Fruit fly (Drosophila melanogaster) whole organism, larva: ENCODE measurements around the gene CG7841.
A peak's percentile ranks its signal among the peaks of the same experiment; 100 is the strongest.

Experiments used
- noc ChIP-seq: fragments of 200-800 bp; sonication (Bioruptor generic); optimal IDR thresholded peaks from 3 replicates; lab custom pipeline; 2019; ENCODE audit warnings: missing biosample characterization, mild to moderate bottlenecking, missing genetic modification characterization, moderate library complexity

The CG7841 gene

DNA sequence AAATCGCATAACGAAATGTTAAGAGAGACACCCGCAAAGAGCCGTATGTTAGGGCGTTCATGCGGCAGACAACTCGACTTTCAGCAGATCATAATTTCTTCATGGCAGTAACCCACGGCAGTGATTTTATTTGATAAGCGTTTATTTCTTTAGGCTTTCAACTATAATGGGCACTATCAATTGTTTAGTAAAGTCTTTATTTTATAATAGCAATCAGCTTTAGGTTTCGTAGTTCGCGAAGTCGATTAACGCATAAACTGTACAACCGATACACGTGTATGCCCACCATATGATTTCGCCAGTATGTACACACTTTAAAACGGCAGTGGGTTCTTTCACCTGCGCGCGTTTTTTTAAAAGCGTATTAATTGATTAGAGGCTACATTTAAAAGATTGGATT lies at the start of gene CG7841:
Gene CG7841, minus strand, starts transcription at position 20 of the 400 bp plus-strand sequence.
- peak; percentile 99 for TF ChIP-seq noc (tag; lab: Kevin White, UChicago)

DNA sequence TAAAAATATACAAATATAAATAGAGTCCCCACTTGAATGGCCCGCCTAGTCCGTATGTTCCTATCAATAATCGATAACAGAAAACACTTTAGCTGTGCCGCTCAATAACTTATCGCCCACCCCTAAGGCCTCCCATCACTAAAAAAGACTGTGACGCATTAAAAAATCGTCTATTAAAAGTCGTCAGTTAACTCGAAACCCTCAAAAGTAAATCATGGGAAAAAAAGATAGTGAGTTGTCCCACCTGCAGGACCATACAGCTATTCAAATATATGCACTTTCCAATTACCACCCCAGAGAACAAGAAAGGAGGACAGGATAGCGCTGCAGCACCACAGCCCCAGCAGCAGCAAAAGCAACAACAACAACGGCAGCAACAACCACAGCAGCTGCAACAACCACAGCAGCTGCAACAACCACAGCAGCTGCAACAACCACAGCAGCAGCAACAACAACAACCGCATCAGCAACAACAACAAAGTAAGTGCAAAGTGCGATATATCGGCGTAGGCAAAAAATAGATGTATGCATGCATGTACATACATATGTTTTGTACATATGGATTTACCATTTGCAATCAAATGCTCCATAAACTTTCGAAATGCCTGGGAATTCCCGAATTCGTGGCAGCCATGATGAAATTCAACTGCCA lies 46.1 kb upstream of the CG7841 start, which contains the start of gene AGO2:
Gene AGO2, plus strand, starts transcription at position 121 of the 652 bp plus-strand sequence.
- no peak for TF ChIP-seq noc (tag; lab: Kevin White, UChicago)

DNA sequence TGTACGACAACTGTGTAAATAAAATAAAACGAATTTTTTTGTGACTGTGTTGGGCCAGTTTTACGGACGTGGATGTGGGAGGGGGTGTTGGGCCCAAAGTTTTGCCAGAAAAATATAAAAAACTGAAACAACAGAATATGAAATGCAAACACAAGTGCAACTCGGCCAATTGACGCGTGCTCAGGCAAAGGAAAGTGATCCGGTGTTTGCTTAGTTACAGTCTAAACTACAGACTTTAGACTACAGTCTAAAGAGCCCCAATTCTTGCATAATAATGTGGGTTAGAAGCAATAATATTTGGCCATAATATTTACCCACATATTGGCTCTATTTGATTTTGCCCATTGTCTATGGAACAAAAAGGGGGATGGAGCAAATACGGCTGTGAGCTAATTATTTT lies 40.8 kb upstream of the CG7841 start:
- TF ChIP-seq noc (tag; lab: Kevin White, UChicago) = peak; percentile 9

DNA sequence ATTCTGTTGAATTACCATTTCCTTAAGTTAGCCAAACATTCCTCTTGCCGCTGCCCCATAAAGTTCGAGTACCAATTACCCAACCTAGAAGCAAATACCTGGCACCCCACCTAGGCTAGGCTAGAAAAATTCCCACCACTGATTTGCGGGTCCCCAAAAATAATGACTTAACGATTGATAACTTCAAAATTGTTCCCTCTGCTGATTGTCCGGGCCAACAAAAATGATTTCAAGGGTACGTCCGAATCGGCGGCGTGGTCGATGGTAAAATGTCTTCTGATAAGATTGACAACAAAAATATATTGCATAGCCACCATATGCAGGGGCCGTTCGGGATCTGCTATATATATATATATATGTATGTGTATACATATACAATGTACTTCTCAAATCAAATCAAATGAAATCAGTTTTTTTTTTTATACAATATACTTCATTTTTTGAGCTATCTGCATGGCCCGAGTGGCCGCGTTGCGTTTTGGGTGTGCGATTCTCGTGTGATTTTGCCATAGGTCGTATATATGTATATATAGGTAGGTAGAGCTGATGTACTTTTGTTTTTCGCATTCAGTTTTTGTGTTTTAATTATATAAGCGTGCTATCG lies 39.2 kb upstream of the CG7841 start:
- TF ChIP-seq noc (tag; lab: Kevin White, UChicago) = no peak

DNA sequence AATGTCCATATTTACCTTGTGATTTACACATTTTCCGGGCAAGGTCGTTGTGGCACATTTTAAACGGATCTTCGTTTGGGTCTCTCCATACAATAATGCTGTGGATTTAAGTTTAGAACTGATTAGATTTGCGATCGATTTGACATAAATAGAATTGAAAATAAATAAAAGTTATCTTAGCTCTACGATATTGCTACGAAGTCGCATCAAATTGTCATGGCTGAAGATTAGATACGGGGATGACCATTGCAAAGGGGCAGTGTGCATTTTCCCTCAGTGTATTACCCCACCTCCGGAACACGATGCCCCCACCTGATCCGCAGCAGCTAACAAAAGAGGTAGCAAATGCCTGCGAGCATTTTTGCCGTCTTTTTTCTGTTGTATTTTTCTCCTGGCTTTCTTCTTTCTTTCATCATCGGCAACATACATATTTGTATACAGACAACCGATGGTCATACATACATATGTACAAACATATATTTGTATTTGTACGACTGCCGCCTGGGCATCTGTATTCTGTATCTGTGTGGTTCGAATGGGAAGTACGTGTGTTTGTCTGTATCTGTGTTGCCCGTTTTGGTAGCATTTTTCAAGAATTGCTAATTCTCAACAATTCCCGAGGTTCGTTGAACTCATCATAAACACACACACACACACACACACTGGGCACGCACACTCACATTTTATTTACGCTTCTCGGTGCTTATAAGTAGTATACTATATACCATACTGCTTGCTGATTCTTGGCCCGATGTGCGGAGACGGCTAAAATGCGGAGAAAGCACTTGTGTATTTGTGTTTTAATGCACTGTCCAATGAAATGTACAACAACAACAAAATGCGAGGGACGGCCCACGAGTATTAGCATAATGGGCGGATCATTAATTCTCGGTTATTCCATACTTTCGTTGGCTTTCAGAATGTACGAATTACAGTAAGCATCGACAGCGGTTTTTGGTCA lies 36.7 kb upstream of the CG7841 start:
- no peak for TF ChIP-seq noc (tag; lab: Kevin White, UChicago)

DNA sequence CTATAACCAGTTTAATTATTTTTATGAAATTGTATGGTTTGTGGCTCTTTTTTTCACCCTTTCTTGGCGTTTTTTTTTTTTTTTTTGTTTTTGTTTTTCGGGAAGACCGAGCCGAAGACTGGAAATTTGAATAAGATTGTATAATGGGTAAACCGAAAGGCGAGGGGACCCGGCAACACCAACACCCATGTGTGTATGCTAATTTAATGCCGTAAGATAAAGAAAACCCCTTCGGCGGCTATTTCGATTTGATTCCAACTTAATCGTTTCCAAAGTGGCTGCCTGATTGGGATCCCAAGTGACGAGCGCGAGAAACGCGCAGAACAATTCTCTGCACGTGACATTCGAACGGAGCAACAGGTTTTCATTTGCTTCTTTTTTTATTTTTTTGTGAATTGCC lies 35.4 kb upstream of the CG7841 start:
- TF ChIP-seq noc (tag; lab: Kevin White, UChicago) = no peak

DNA sequence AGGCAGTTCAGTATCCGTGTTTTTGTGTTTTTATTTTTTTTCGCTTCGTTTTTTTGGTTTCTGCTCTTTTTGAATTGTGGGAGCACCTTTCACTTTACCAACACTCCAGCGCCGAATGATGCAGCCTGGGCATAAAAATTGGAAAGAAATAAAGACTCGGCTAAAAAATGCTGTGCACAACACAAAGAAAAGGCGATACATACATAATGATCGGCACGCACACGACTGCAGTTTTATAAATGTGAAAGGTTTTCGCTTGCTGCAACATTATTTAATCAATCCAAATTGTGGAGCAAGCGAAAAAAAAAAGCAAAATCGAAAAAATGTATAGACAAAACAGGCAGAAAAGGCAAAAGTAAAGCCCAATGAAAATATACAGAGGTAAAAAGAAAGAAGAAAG lies 35.0 kb upstream of the CG7841 start:
- TF ChIP-seq noc (tag; lab: Kevin White, UChicago) = no peak

DNA sequence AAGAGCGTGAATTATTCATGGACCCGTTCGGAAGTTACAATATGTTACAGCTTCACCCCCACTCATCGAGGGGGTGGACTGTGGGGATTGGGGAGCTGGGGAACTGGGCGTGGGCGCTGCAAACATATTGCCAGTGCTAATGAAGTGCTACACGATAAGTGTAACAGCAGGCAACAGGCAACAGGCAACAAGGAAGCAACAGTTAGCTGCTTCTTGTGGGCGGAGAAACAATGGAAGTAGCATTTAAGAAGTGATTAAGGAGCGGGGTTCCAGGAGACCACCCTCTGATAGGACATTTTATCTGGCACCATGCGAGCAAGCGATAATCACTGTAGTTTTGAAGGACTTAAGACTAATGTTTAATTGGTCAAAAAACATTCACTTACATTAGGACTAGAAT lies 33.2 kb upstream of the CG7841 start:
- TF ChIP-seq noc (tag; lab: Kevin White, UChicago) = no peak

DNA sequence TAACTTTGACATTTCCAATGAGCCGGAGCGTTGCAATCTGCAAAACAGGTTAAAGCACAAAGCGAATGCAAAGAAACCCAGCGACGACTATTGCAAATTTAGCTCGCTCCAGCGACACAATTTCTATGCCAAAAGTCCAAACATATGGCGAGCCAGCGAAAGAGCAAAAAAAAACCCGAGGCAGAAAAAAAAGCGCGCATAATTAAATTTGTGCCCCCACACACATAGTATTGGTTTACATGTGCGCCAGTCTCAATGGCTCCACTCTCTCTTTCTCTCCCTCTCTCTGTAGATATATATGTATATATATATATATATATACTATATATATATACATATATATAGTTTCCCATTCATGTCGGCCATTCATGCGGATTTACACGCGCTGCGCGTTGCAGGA lies 32.6 kb upstream of the CG7841 start:
- TF ChIP-seq noc (tag; lab: Kevin White, UChicago) = no peak

DNA sequence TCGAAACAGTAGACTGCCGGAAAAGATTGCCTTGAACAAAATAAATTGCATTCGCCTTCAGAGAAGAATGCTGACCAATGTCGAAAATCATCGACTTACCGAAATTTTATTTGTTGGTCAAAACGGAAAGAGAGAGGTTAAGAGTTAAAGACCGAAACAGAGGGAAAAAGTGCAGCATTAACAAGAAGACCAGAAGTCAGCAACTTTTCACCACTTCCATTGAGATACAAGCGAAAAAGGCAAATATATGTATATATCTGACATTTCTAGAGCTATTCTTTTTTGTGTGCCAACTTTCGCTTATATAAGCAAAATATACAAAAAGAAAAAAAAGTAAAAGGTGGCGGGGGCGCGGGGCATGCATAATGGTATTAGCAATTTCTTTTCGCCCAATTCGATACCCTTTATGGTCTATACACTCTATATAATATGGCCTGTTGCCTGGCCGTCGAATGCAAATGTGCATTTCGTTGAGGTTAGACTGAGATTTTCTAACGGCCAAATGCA lies 31.9 kb upstream of the CG7841 start:
- no peak for TF ChIP-seq noc (tag; lab: Kevin White, UChicago)

DNA sequence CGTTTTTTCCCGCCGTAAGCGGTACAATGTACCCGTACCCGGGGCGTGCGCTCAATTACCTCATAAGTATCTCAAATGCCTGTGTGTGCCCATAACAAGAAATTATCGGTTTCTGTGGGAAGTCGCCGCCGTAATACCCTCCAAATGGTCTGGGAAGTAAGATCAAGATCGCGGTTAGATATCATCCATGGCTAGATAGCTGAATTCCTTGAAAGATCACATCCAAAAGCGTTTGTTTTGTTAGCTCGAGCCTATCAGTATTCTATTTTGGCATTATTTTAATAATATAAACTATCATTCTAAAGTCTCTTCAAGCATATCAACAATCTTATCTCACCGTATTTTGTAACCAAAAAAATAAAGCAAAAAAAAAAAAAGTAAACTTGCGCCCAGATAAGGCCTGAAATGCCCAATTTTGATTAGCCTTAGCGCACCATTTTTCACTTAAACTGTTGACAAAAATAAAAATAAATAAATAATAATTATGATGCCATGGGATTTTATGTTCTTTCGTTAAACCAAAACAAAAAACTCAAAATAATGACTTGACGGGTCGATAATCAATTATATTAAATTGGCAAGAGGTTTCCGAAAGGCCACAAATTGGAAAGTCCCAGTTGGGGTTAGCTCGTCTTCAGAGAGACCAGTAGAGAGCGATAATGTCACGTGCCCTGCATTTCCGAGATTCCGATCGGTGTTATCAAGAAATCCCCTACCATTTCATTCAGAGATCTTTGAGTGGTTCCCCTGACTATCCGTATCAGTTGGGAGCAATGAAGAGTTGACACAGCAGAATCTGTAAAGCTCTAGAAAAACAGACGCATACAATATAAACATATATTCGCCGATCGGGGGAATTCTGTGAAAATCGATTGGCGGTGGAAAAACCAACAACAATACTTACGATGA lies 30.8 kb upstream of the CG7841 start:
- TF ChIP-seq noc (tag; lab: Kevin White, UChicago) = peak; percentile 20

DNA sequence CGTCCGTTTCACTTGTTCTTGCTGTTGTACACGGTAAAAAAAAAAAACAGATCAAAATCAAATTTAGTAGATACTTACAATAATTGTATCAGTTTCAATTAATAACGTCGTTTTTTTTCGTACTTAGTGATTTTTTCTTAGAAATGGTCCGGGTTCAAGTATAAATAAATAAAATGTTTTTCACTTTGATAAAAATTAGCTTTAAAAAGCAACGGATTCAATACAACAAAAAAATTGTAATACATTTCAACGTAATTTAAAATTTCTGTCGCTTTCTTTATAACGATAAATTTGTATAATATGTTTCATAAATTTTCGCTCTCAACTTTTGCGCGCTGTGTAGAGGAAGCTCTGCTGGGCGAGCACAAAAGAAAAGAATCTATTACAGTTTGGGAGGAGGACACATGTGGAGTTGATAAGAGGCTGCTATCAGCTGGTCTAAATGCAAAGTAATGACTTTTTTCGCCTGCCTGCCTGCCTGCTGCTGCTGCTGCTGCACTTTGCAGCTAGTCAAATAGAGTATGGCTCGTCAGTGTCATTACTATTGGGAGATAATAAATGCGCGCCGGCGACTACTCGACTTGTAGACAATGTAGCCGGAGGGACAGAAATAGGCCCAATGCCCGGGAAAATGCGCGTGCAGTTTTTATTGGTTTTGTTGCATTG lies 30.0 kb upstream of the CG7841 start:
- peak; percentile 80 for TF ChIP-seq noc (tag; lab: Kevin White, UChicago)

DNA sequence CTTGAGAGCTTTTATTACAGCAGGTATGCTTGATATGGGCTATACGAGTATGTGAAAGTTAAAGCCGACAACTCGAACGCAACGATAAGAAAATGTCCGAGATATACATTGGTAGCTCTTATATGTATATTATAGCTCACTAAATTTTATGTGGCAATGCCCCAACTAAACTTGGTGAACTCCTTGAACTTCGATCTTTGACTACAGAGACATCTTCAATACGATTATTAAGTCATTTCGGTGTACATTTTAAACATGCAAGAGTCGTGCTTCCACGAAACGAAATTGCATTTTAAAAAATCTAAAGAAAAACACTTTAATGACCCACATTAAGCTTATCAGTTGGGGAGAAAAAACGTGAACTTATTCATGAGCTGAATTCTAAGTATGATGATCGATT lies 28.5 kb upstream of the CG7841 start:
- no peak for TF ChIP-seq noc (tag; lab: Kevin White, UChicago)

DNA sequence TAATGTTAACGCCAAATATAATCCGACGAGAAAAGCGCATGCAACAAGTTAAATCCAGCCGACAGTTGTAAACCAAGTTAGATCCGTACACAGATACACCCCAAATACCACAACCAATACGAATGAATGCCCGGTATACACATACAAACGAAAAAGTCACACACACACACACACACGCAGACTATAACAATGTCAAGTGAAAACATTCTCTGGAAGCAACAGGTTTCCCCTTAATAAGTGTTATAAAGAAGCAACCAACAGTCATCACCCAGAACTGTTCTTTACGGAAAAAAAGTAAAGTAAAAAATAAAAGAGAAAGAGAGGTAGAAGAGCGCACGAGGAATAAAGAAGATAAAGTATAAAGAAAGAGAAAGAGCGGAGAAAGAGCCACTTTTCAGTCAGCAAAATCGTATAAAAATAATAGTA lies 27.8 kb upstream of the CG7841 start:
- no peak for TF ChIP-seq noc (tag; lab: Kevin White, UChicago)
